Worm (Caenorhabditis elegans) whole organism, L3 larva: ENCODE measurements around the gene F56D1.1.

ENCODE experiments used
- R02D3.7 ChIP-seq: fragments of 150-350 bp; optimal IDR thresholded peaks from 2 replicates; lab custom pipeline; 2014; ENCODE audit warnings: missing biosample characterization, missing genetic modification characterization
- aly-2 ChIP-seq: fragments of 150-350 bp; optimal IDR thresholded peaks from 2 replicates; lab custom pipeline; 2014; ENCODE audit warnings: missing biosample characterization, missing genetic modification characterization
- ama-1 ChIP-seq: fragments of 150-350 bp; optimal IDR thresholded peaks from 2 replicates; lab custom pipeline; 2018
- egl-5 ChIP-seq: fragments of 150-350 bp; optimal IDR thresholded peaks from 2 replicates; lab custom pipeline; 2017; ENCODE audit warnings: missing biosample characterization, missing genetic modification reagents, missing genetic modification characterization, inconsistent platforms
- lin-15B ChIP-seq: fragments of 150-350 bp; optimal IDR thresholded peaks from 2 replicates; lab custom pipeline; 2014; ENCODE audit warnings: missing biosample characterization, missing genetic modification characterization
- nhr-12 ChIP-seq: fragments of 150-350 bp; optimal IDR thresholded peaks from 2 replicates; lab custom pipeline; 2014; ENCODE audit warnings: missing biosample characterization, missing genetic modification characterization
- nhr-76 ChIP-seq: fragments of 150-350 bp; sonication (generic microtip); optimal IDR thresholded peaks from 5 replicates; lab custom pipeline; 2014; ENCODE audit warnings: missing biosample characterization, missing genetic modification characterization

- TF ChIP-seq nhr-12 (tag; lab: Kevin White, UChicago) (no peak), ama-1 (lab: Kevin White, UChicago) (no peak), aly-2 (tag; lab: Kevin White, UChicago) (no peak), egl-5 (tag; lab: Kevin White, UChicago) (no peak), R02D3.7 (tag; lab: Kevin White, UChicago) (no peak), lin-15B (tag; lab: Kevin White, UChicago) (no peak), nhr-76 (tag; lab: Kevin White, UChicago) (no peak)
These were observed 18.0 kb downstream of the F56D1.1 start, which contains the start of gene F12A10.1 for ce11 chrII:5496375-5496774.
